Fruit fly (Drosophila melanogaster) whole organism, embryonic: ENCODE results near the gene Cp18.

Experiments
- Bgb ChIP-seq: fragments of 200-800 bp; sonication (Bioruptor generic); IDR thresholded peaks from 2 replicates; pipeline ENCODE4 v1.3.6; 2022; ENCODE audit warnings: missing biosample characterization, missing genetic modification characterization; ENCODE audit not compliant: partially characterized antibody
- CG10321 ChIP-seq: fragments of 200-800 bp; sonication (Bioruptor generic); IDR thresholded peaks from 2 replicates; pipeline ENCODE4 v1.3.6; 2022; ENCODE audit warnings: missing biosample characterization, missing genetic modification characterization
- CG11085 ChIP-seq: fragments of 200-800 bp; sonication (Bioruptor generic); IDR thresholded peaks from 2 replicates; pipeline ENCODE4 v1.3.6; 2022; ENCODE audit warnings: missing biosample characterization, missing genetic modification characterization
- CG14667 ChIP-seq: fragments of 200-800 bp; sonication (Bioruptor generic); IDR thresholded peaks from 2 replicates; pipeline ENCODE4 v1.3.6; 2022; ENCODE audit warnings: missing biosample characterization, missing genetic modification characterization
- CG15073 ChIP-seq: fragments of 200-800 bp; sonication (Bioruptor generic); optimal IDR thresholded peaks from 2 replicates; lab custom pipeline; 2016; ENCODE audit warnings: missing biosample characterization, missing genetic modification characterization
- CG17385 ChIP-seq: fragments of 200-800 bp; sonication (Bioruptor generic); optimal IDR thresholded peaks from 3 replicates; lab custom pipeline; 2018; ENCODE audit warnings: missing biosample characterization, mild to moderate bottlenecking, missing genetic modification characterization
- CG17568 ChIP-seq: fragments of 200-800 bp; sonication (Bioruptor generic); optimal IDR thresholded peaks from 2 replicates; lab custom pipeline; 2018; ENCODE audit warnings: missing biosample characterization, mild to moderate bottlenecking, missing genetic modification characterization, moderate library complexity
- CG18011 ChIP-seq: fragments of 200-800 bp; sonication (Bioruptor generic); optimal IDR thresholded peaks from 2 replicates; lab custom pipeline; 2017; ENCODE audit warnings: missing biosample characterization, missing genetic modification characterization, mild to moderate bottlenecking, moderate library complexity, missing genotype
- CG2889 ChIP-seq: fragments of 200-800 bp; sonication (Bioruptor generic); IDR thresholded peaks from 3 replicates; pipeline ENCODE4 v1.3.6; 2022; ENCODE audit warnings: missing biosample characterization, missing genetic modification characterization
- CG31441 ChIP-seq: fragments of 200-800 bp; sonication (Bioruptor generic); IDR thresholded peaks from 2 replicates; pipeline ENCODE4 v1.3.6; 2022; ENCODE audit warnings: missing biosample characterization, missing genetic modification characterization
- CG3847 ChIP-seq: fragments of 200-800 bp; sonication (Bioruptor generic); IDR thresholded peaks from 2 replicates; pipeline ENCODE4 v1.3.6; 2022; ENCODE audit warnings: missing biosample characterization, missing genetic modification characterization
- CG6272 ChIP-seq: fragments of 200-800 bp; sonication (Bioruptor generic); IDR thresholded peaks from 2 replicates; pipeline ENCODE4 v1.3.6; 2022; ENCODE audit warnings: missing biosample characterization, missing genetic modification characterization
- CG6765 ChIP-seq: fragments of 200-800 bp; sonication (Bioruptor generic); optimal IDR thresholded peaks from 3 replicates; lab custom pipeline; 2017; ENCODE audit warnings: missing biosample characterization, mild to moderate bottlenecking, missing genetic modification characterization
- CG7357 ChIP-seq: fragments of 200-800 bp; sonication (Bioruptor generic); IDR thresholded peaks from 3 replicates; pipeline ENCODE4 v1.3.6; 2022; ENCODE audit warnings: missing biosample characterization, missing genetic modification characterization
- CG8478 ChIP-seq: fragments of >200 bp; optimal IDR thresholded peaks from 2 replicates; lab custom pipeline; 2018
- D19A ChIP-seq: fragments of 200-800 bp; optimal IDR thresholded peaks from 3 replicates; lab custom pipeline; 2019; ENCODE audit warnings: missing biosample characterization, mild to moderate bottlenecking, missing genetic modification characterization, moderate library complexity
- Drgx ChIP-seq: fragments of 200-800 bp; sonication (Bioruptor generic); IDR thresholded peaks from 2 replicates; pipeline ENCODE4 v1.3.6; 2022; ENCODE audit warnings: missing biosample characterization, missing genetic modification characterization
- Hand ChIP-seq: fragments of 200-800 bp; sonication (Bioruptor generic); optimal IDR thresholded peaks from 2 replicates; lab custom pipeline; 2017; ENCODE audit warnings: mild to moderate bottlenecking, missing biosample characterization, missing genetic modification reagents, missing genetic modification characterization
- Hr51 ChIP-seq, 2 experiments: fragments of 200-800 bp; sonication (Bioruptor generic); optimal IDR thresholded peaks; 2 replicates in 1 of 2; 3 replicates in 1 of 2; lab custom pipeline; 2016 to 2018; ENCODE audit warnings: missing biosample characterization in 2 of 2, missing genetic modification characterization in 2 of 2, mild to moderate bottlenecking in 1 of 2, moderate library complexity in 1 of 2
- Hr78 ChIP-seq, 2 experiments: fragments of 200-800 bp in 1 of 2; fragments of >200 bp in 1 of 2; sonication (Bioruptor generic) in 1 of 2; optimal IDR thresholded peaks; 2 replicates each; lab custom pipeline; 2017 to 2019; ENCODE audit warnings: missing biosample characterization in 2 of 2, missing genetic modification characterization in 2 of 2, mild to moderate bottlenecking in 1 of 2, moderate library complexity in 1 of 2
- Lim3 ChIP-seq: fragments of 200-800 bp; sonication (Bioruptor generic); IDR thresholded peaks from 2 replicates; pipeline ENCODE4 v1.3.6; 2022; ENCODE audit warnings: missing biosample characterization, missing genetic modification characterization
- MBD-R2 ChIP-seq: fragments of 200-800 bp; sonication (Bioruptor generic); IDR thresholded peaks from 2 replicates; pipeline ENCODE4 v1.3.6; 2022; ENCODE audit warnings: missing biosample characterization, missing genetic modification characterization
- NC2α ChIP-seq: fragments of 200-800 bp; sonication (Bioruptor generic); optimal IDR thresholded peaks from 2 replicates; lab custom pipeline; 2016; ENCODE audit warnings: missing biosample characterization, missing genetic modification characterization
- Oli ChIP-seq: fragments of 200-800 bp; sonication (Bioruptor generic); optimal IDR thresholded peaks from 2 replicates; lab custom pipeline; 2018; ENCODE audit warnings: missing biosample characterization, mild to moderate bottlenecking, missing genetic modification characterization, moderate library complexity
- Pdp1 ChIP-seq, 2 experiments: fragments of 200-800 bp; sonication (Bioruptor generic); optimal IDR thresholded peaks; 3 replicates each; lab custom pipeline; 2016; ENCODE audit warnings: missing biosample characterization in 2 of 2, missing genetic modification characterization in 2 of 2, mild to moderate bottlenecking in 1 of 2, moderate library complexity in 1 of 2
- Side ChIP-seq: fragments of 200-800 bp; sonication (Bioruptor generic); optimal IDR thresholded peaks from 2 replicates; lab custom pipeline; 2016; ENCODE audit warnings: missing biosample characterization, missing genetic modification characterization
- Sox100B ChIP-seq: fragments of 200-800 bp; sonication (Bioruptor generic); optimal IDR thresholded peaks from 3 replicates; lab custom pipeline; 2018; ENCODE audit warnings: missing biosample characterization, mild to moderate bottlenecking, missing genetic modification characterization
- Sry-δ ChIP-seq: fragments of 200-800 bp; sonication (Bioruptor generic); optimal IDR thresholded peaks from 2 replicates; lab custom pipeline; 2016; ENCODE audit warnings: missing biosample characterization, missing genetic modification characterization
- Vsx1 ChIP-seq: fragments of 200-800 bp; sonication (Bioruptor generic); optimal IDR thresholded peaks from 2 replicates; lab custom pipeline; 2017; ENCODE audit warnings: missing biosample characterization, mild to moderate bottlenecking, missing genetic modification characterization, missing genetic modification reagents
- abd-A ChIP-seq: fragments of 200-800 bp; sonication (Bioruptor generic); optimal IDR thresholded peaks from 3 replicates; lab custom pipeline; 2019; ENCODE audit warnings: missing biosample characterization, mild to moderate bottlenecking, missing genetic modification characterization, moderate library complexity
- caup ChIP-seq: fragments of 200-800 bp; sonication (Bioruptor generic); optimal IDR thresholded peaks from 3 replicates; lab custom pipeline; 2017; ENCODE audit warnings: missing biosample characterization, mild to moderate bottlenecking, missing genetic modification characterization, moderate library complexity; ENCODE audit not compliant: severe bottlenecking
- disco-r ChIP-seq: fragments of 200-800 bp; sonication (Bioruptor generic); optimal IDR thresholded peaks from 2 replicates; lab custom pipeline; 2016; ENCODE audit warnings: missing biosample characterization, missing genetic modification characterization
- hb ChIP-seq: fragments of 200-800 bp; sonication (Bioruptor generic); IDR thresholded peaks from 3 replicates; pipeline ENCODE4 v1.3.6; 2022; ENCODE audit warnings: missing biosample characterization, missing genetic modification characterization; ENCODE audit not compliant: partially characterized antibody
- her ChIP-seq: fragments of 200-800 bp; sonication (Bioruptor generic); optimal IDR thresholded peaks from 2 replicates; lab custom pipeline; 2016; ENCODE audit warnings: missing biosample characterization, missing genetic modification characterization
- jigr1 ChIP-seq: fragments of 200-800 bp; sonication (Bioruptor generic); IDR thresholded peaks from 3 replicates; pipeline ENCODE4 v1.3.6; 2022; ENCODE audit warnings: missing biosample characterization, missing genetic modification characterization
- lola ChIP-seq, 3 experiments: fragments of >200 bp in 2 of 3; fragments of 200-800 bp in 1 of 3; sonication (Bioruptor generic) in 1 of 3; optimal IDR thresholded peaks; 2 replicates each; lab custom pipeline; 2017 to 2019; ENCODE audit warnings: missing biosample characterization in 3 of 3, missing genetic modification characterization in 3 of 3, mild to moderate bottlenecking in 1 of 3, moderate library complexity in 1 of 3
- mld ChIP-seq: fragments of 200-800 bp; sonication (Bioruptor generic); IDR thresholded peaks from 3 replicates; pipeline ENCODE4 v1.3.6; 2022; ENCODE audit warnings: missing biosample characterization, missing genetic modification characterization; ENCODE audit not compliant: partially characterized antibody
- nom ChIP-seq: fragments of 200-800 bp; sonication (Bioruptor generic); optimal IDR thresholded peaks from 2 replicates; lab custom pipeline; 2017; ENCODE audit warnings: missing biosample characterization, missing genetic modification characterization, mild to moderate bottlenecking, moderate library complexity, missing genetic modification reagents
- pum ChIP-seq: fragments of 200-800 bp; sonication (Bioruptor generic); optimal IDR thresholded peaks from 2 replicates; lab custom pipeline; 2016; ENCODE audit warnings: missing biosample characterization, missing genetic modification characterization
- ro ChIP-seq: fragments of 200-800 bp; sonication (Bioruptor generic); IDR thresholded peaks from 2 replicates; pipeline ENCODE4 v1.3.6; 2022; ENCODE audit warnings: missing biosample characterization, missing genetic modification characterization
- run ChIP-seq: fragments of 200-800 bp; sonication (Bioruptor generic); optimal IDR thresholded peaks from 3 replicates; lab custom pipeline; 2018; ENCODE audit warnings: missing biosample characterization, mild to moderate bottlenecking, missing genetic modification characterization
- salm ChIP-seq: fragments of 200-800 bp; sonication (Bioruptor generic); optimal IDR thresholded peaks from 2 replicates; lab custom pipeline; 2018; ENCODE audit warnings: missing biosample characterization, mild to moderate bottlenecking, missing genetic modification characterization
- sens ChIP-seq: fragments of 200-800 bp; sonication (Bioruptor generic); peaks from one replicate; lab custom pipeline; 2016; ENCODE audit warnings: missing biosample characterization, missing genetic modification characterization
- sna ChIP-seq: fragments of 200-800 bp; sonication (Bioruptor generic); IDR thresholded peaks from 2 replicates; pipeline ENCODE4 v1.3.6; 2022; ENCODE audit warnings: missing biosample characterization, missing genetic modification characterization; ENCODE audit not compliant: partially characterized antibody
- sob ChIP-seq: fragments of 200-800 bp; sonication (Bioruptor generic); IDR thresholded peaks from 2 replicates; pipeline ENCODE4 v1.3.6; 2022; ENCODE audit warnings: missing biosample characterization, missing genetic modification characterization
- stc ChIP-seq: fragments of 200-800 bp; sonication (Bioruptor generic); IDR thresholded peaks from 2 replicates; pipeline ENCODE4 v1.3.6; 2022; ENCODE audit warnings: missing biosample characterization, missing genetic modification characterization
- sug ChIP-seq: fragments of 200-800 bp; optimal IDR thresholded peaks from 2 replicates; lab custom pipeline; 2019; ENCODE audit warnings: missing biosample characterization, mild to moderate bottlenecking, missing genetic modification characterization, moderate library complexity
- vnd ChIP-seq: fragments of 200-800 bp; sonication (Bioruptor generic); IDR thresholded peaks from 3 replicates; pipeline ENCODE4 v1.3.6; 2022; ENCODE audit warnings: missing biosample characterization, missing genetic modification characterization; ENCODE audit not compliant: partially characterized antibody
- zfh2 ChIP-seq: fragments of 200-800 bp; sonication (Bioruptor generic); optimal IDR thresholded peaks from 2 replicates; lab custom pipeline; 2016; ENCODE audit warnings: missing biosample characterization, missing genetic modification characterization

Gene Cp18

dm6 chr3L:8765969-8766538 lies 39.5 kb downstream of the Cp18 start (continued):
- TF ChIP-seq CG17385 (GFP tag; lab: Kevin White, UChicago) (peak; percentile 100), D19A (tag; lab: Kevin White, UChicago) (peak; percentile 91), CG10321 (GFP tag; lab: Robert Waterston, UW) (peak; percentile 84), abd-A (tag; lab: Kevin White, UChicago) (peak; percentile 73), Lim3 (GFP tag; lab: Robert Waterston, UW) (peak; percentile 97), CG6765 (peak; percentile 88), CG11085 (peak; percentile 94), Bgb (peak; percentile 47), sug (tag; lab: Kevin White, UChicago) (peak; percentile 97), CG6272 (peak; percentile 96), Drgx (GFP tag; lab: Robert Waterston, UW) (peak; percentile 94), MBD-R2 (GFP tag; lab: Robert Waterston, UW) (peak; percentile 90), sens (GFP tag; lab: Kevin White, UChicago) (peak; percentile 100)

- no peak for TF ChIP-seq stc (GFP tag; lab: Robert Waterston, UW)
- TF ChIP-seq her (GFP tag; lab: Kevin White, UChicago) = peak; percentile 42
- no peak for TF ChIP-seq salm (tag; lab: Kevin White, UChicago)
- peak; percentile 72 for TF ChIP-seq zfh2 (GFP tag; lab: Kevin White, UChicago)
- no peak for TF ChIP-seq hb (GFP tag; lab: Robert Waterston, UW)
- no peak for TF ChIP-seq disco-r (GFP tag; lab: Kevin White, UChicago)
- peak; percentile 32 for TF ChIP-seq Side (GFP tag; lab: Kevin White, UChicago)
- TF ChIP-seq vnd (GFP tag; lab: Robert Waterston, UW) = no peak
- TF ChIP-seq Oli (tag; lab: Kevin White, UChicago) = peak; percentile 7
- TF ChIP-seq ro (GFP tag; lab: Robert Waterston, UW) = no peak
- TF ChIP-seq CG2889 (GFP tag; lab: Robert Waterston, UW) = peak; percentile 46; the same call in 2 of the 3 replicates
- no peak for TF ChIP-seq sna
- TF ChIP-seq Sox100B = peak; percentile 14
- TF ChIP-seq CG31441 (GFP tag; lab: Robert Waterston, UW) = no peak
- TF ChIP-seq CG14667 = peak; percentile 8; the same call in 1 of the 2 replicates
- 0 out of 3 replicates have a peak, but pooled peaks have one; percentile 39 for TF ChIP-seq jigr1 (GFP tag; lab: Robert Waterston, UW)
- peak; percentile 12 for TF ChIP-seq CG18011 (GFP tag; lab: Kevin White, UChicago)
- no peak for TF ChIP-seq pum
- TF ChIP-seq Vsx1 (GFP tag; lab: Kevin White, UChicago) = peak; percentile 39
- no peak for TF ChIP-seq run (tag; lab: Kevin White, UChicago)
- TF ChIP-seq CG8478 (lab: Kevin White, UChicago) = no peak
- TF ChIP-seq CG15073 (GFP tag; lab: Kevin White, UChicago) = no peak
- peak in 1 of 2 experiments; percentile 44 for TF ChIP-seq Hr51 (GFP tag; optimal IDR thresholded peaks at IDR 0.05; lab: Kevin White, UChicago)
- TF ChIP-seq lola (GFP tag; optimal IDR thresholded peaks at IDR 0.05; lab: Kevin White, UChicago) = no peak
- peak; percentile 39 for TF ChIP-seq Hand (GFP tag; lab: Kevin White, UChicago)
- TF ChIP-seq CG17568 (GFP tag; lab: Kevin White, UChicago) = no peak
- TF ChIP-seq CG7357 (GFP tag; lab: Robert Waterston, UW) = 0 out of 3 replicates have a peak, but pooled peaks have one; percentile 15
- no peak for TF ChIP-seq Hr78 (GFP tag; optimal IDR thresholded peaks at IDR 0.05; lab: Kevin White, UChicago)
- peak; percentile 15 for TF ChIP-seq Sry-δ (GFP tag; lab: Kevin White, UChicago)
- no peak for TF ChIP-seq mld
- TF ChIP-seq Pdp1 (GFP tag; optimal IDR thresholded peaks at IDR 0.05; lab: Kevin White, UChicago) = peak; percentile 34 to 37
- peak; percentile 2 for TF ChIP-seq nom (GFP tag; lab: Kevin White, UChicago)
- peak; percentile 59 for TF ChIP-seq CG3847
- 0 out of 2 replicates have a peak, but pooled peaks have one; percentile 14 for TF ChIP-seq sob
- peak; percentile 37 for TF ChIP-seq caup
- no peak for TF ChIP-seq NC2α (GFP tag; lab: Kevin White, UChicago)
Measured at dm6 chr3L:8767876-8768275, 41.3 kb downstream of the Cp18 start.
